Fruit fly (Drosophila melanogaster) whole organism, embryonic: Measurements from ENCODE around the gene CG6931.

Experiments used
- Awh ChIP-seq: fragments of 200-800 bp; sonication (Bioruptor generic); IDR thresholded peaks from 2 replicates; pipeline ENCODE4, ENCODE4 v1.3.6; 2022; ENCODE audit warnings: missing biosample characterization, missing genetic modification characterization
- CG10959 ChIP-seq: fragments of 200-800 bp; sonication (Bioruptor generic); IDR thresholded peaks from 2 replicates; pipeline ENCODE4 v1.3.6; 2022; ENCODE audit warnings: missing biosample characterization, missing genetic modification characterization
- CG15696 ChIP-seq: fragments of 200-800 bp; sonication (Bioruptor generic); optimal IDR thresholded peaks from 2 replicates; lab custom pipeline; 2019; ENCODE audit warnings: missing biosample characterization, mild to moderate bottlenecking, missing genetic modification characterization, moderate library complexity
- CG16863 ChIP-seq: fragments of 200-800 bp; sonication (Bioruptor generic); optimal IDR thresholded peaks from 3 replicates; lab custom pipeline; 2016; ENCODE audit warnings: missing biosample characterization, missing genetic modification characterization
- CG18619 ChIP-seq: fragments of 200-800 bp; sonication (Bioruptor generic); optimal IDR thresholded peaks from 3 replicates; lab custom pipeline; 2017; ENCODE audit warnings: missing biosample characterization, mild to moderate bottlenecking, missing genetic modification characterization
- CG2202 ChIP-seq: fragments of 200-800 bp; sonication (Bioruptor generic); optimal IDR thresholded peaks from 2 replicates; lab custom pipeline; 2018; ENCODE audit warnings: missing biosample characterization, mild to moderate bottlenecking, missing genetic modification characterization
- CG3163 ChIP-seq: fragments of 200-800 bp; sonication (Bioruptor generic); optimal IDR thresholded peaks from 3 replicates; lab custom pipeline; 2016; ENCODE audit warnings: missing biosample characterization, missing genetic modification characterization
- CG32767 ChIP-seq: fragments of 200-800 bp; sonication (Bioruptor generic); IDR thresholded peaks from 2 replicates; pipeline ENCODE4 v1.3.6; 2022; ENCODE audit warnings: missing biosample characterization, missing genetic modification characterization
- CG33213 ChIP-seq: fragments of 200-800 bp; sonication (Bioruptor generic); optimal IDR thresholded peaks from 3 replicates; lab custom pipeline; 2016; ENCODE audit warnings: missing biosample characterization, missing genetic modification characterization
- CG4730 ChIP-seq: fragments of 200-800 bp; sonication (Bioruptor generic); IDR thresholded peaks from 2 replicates; pipeline ENCODE4 v1.3.6; 2022; ENCODE audit warnings: missing biosample characterization, missing genetic modification characterization
- CG4820 ChIP-seq: fragments of 200-800 bp; sonication (Bioruptor generic); optimal IDR thresholded peaks from 3 replicates; lab custom pipeline; 2016; ENCODE audit warnings: missing biosample characterization, missing genetic modification characterization
- CG6254 ChIP-seq: fragments of 200-800 bp; sonication (Bioruptor generic); optimal IDR thresholded peaks from 3 replicates; lab custom pipeline; 2017; ENCODE audit warnings: mild to moderate bottlenecking, missing biosample characterization, missing genetic modification reagents, missing genetic modification characterization
- CG6654 ChIP-seq: fragments of 200-800 bp; sonication (Bioruptor generic); optimal IDR thresholded peaks from 2 replicates; lab custom pipeline; 2017; ENCODE audit warnings: missing biosample characterization, mild to moderate bottlenecking, missing genetic modification characterization
- CG6813 ChIP-seq: fragments of 200-800 bp; sonication (Bioruptor generic); optimal IDR thresholded peaks from 2 replicates; lab custom pipeline; 2017; ENCODE audit warnings: missing biosample characterization, missing genetic modification characterization, mild to moderate bottlenecking, moderate library complexity, missing genetic modification reagents
- CG7745 ChIP-seq: fragments of 200-800 bp; sonication (Bioruptor generic); optimal IDR thresholded peaks from 2 replicates; lab custom pipeline; 2018; ENCODE audit warnings: missing biosample characterization, mild to moderate bottlenecking, missing genetic modification characterization, moderate library complexity
- HmgZ ChIP-seq: fragments of 200-800 bp; sonication (Bioruptor generic); optimal IDR thresholded peaks from 2 replicates; lab custom pipeline; 2018; ENCODE audit warnings: missing biosample characterization, mild to moderate bottlenecking, missing genetic modification characterization
- Lhr ChIP-seq: fragments of 200-800 bp; sonication (Bioruptor generic); optimal IDR thresholded peaks from 3 replicates; lab custom pipeline; 2017; ENCODE audit warnings: mild to moderate bottlenecking, missing biosample characterization, missing genetic modification reagents, missing genetic modification characterization
- MBD-R2 ChIP-seq: fragments of 200-800 bp; sonication (Bioruptor generic); IDR thresholded peaks from 2 replicates; pipeline ENCODE4 v1.3.6; 2022; ENCODE audit warnings: missing biosample characterization, missing genetic modification characterization
- Med ChIP-seq: fragments of 200-800 bp; sonication (Bioruptor generic); peaks from one replicate; lab custom pipeline; 2016; ENCODE audit warnings: missing biosample characterization, missing genetic modification characterization, mild to moderate bottlenecking, inconsistent platforms, moderate library complexity
- Nf-YA ChIP-seq: fragments of 200-800 bp; sonication (Bioruptor generic); IDR thresholded peaks from 2 replicates; pipeline ENCODE4 v1.3.6; 2022; ENCODE audit warnings: missing biosample characterization, missing genetic modification characterization
- Ravus ChIP-seq: fragments of 200-800 bp; sonication (Bioruptor generic); IDR thresholded peaks from 2 replicates; pipeline ENCODE4 v1.3.6; 2022; ENCODE audit warnings: missing biosample characterization, missing genetic modification characterization
- Sox100B ChIP-seq: fragments of 200-800 bp; sonication (Bioruptor generic); optimal IDR thresholded peaks from 3 replicates; lab custom pipeline; 2018; ENCODE audit warnings: missing biosample characterization, mild to moderate bottlenecking, missing genetic modification characterization
- Spps ChIP-seq: fragments of 200-800 bp; sonication (Bioruptor generic); optimal IDR thresholded peaks from 2 replicates; lab custom pipeline; 2018; ENCODE audit warnings: missing biosample characterization, mild to moderate bottlenecking, missing genetic modification characterization
- Usf ChIP-seq: fragments of 200-800 bp; sonication (Bioruptor generic); optimal IDR thresholded peaks from 2 replicates; lab custom pipeline; 2017; ENCODE audit warnings: missing genotype, missing biosample characterization, missing genetic modification characterization
- Xbp1 ChIP-seq: fragments of 200-800 bp; sonication (Bioruptor generic); optimal IDR thresholded peaks from 3 replicates; lab custom pipeline; 2016; ENCODE audit warnings: missing biosample characterization, mild to moderate bottlenecking, missing genetic modification characterization
- abd-A ChIP-seq: fragments of 200-800 bp; sonication (Bioruptor generic); optimal IDR thresholded peaks from 3 replicates; lab custom pipeline; 2019; ENCODE audit warnings: missing biosample characterization, mild to moderate bottlenecking, missing genetic modification characterization, moderate library complexity
- ap ChIP-seq: fragments of 200-800 bp; sonication (Bioruptor generic); IDR thresholded peaks from 2 replicates; pipeline ENCODE4 v1.3.6; 2022; ENCODE audit warnings: missing biosample characterization, missing genetic modification characterization
- az2 ChIP-seq: fragments of 200-800 bp; sonication (Bioruptor generic); optimal IDR thresholded peaks from 3 replicates; lab custom pipeline; 2016; ENCODE audit warnings: missing biosample characterization, missing genetic modification characterization
- bcd ChIP-seq: fragments of 200-800 bp; sonication (Bioruptor generic); optimal IDR thresholded peaks from 2 replicates; lab custom pipeline; 2017; ENCODE audit warnings: missing biosample characterization, mild to moderate bottlenecking, missing genetic modification characterization
- cato ChIP-seq: fragments of 200-800 bp; sonication (Bioruptor generic); optimal IDR thresholded peaks from 2 replicates; lab custom pipeline; 2016; ENCODE audit warnings: missing biosample characterization, missing genetic modification characterization, borderline replicate concordance
- chinmo ChIP-seq: fragments of 200-800 bp; sonication (Bioruptor generic); IDR thresholded peaks from 4 replicates; pipeline ENCODE4 v1.3.6; 2022; ENCODE audit warnings: missing biosample characterization, missing genetic modification characterization; ENCODE audit not compliant: partially characterized antibody
- cwo ChIP-seq: fragments of 200-800 bp; sonication (Bioruptor generic); optimal IDR thresholded peaks from 3 replicates; lab custom pipeline; 2017; ENCODE audit warnings: missing biosample characterization, missing genetic modification characterization, mild to moderate bottlenecking, moderate library complexity, missing genetic modification reagents
- dmrt11E ChIP-seq: fragments of 200-800 bp; sonication (Bioruptor generic); optimal IDR thresholded peaks from 3 replicates; lab custom pipeline; 2018; ENCODE audit warnings: missing biosample characterization, mild to moderate bottlenecking, missing genetic modification characterization, moderate library complexity
- esg ChIP-seq: fragments of 200-800 bp; sonication (Bioruptor generic); conservative IDR thresholded peaks from 2 replicates; pipeline ENCODE4 v1.3.6; 2022; ENCODE audit warnings: missing biosample characterization, missing genetic modification characterization
- ewg ChIP-seq: fragments of 200-800 bp; sonication (Bioruptor generic); optimal IDR thresholded peaks from 3 replicates; lab custom pipeline; 2017; ENCODE audit warnings: mild to moderate bottlenecking, missing biosample characterization, missing genetic modification reagents, missing genetic modification characterization
- hkb ChIP-seq, 2 experiments: fragments of 200-800 bp in 1 of 2; fragments of >200 bp in 1 of 2; sonication (Bioruptor generic) in 1 of 2; IDR thresholded peaks in 1 of 2; optimal IDR thresholded peaks in 1 of 2; 2 replicates each; pipeline versions ENCODE4 v1.3.6 to Lab custom; 2017 to 2022; ENCODE audit warnings: missing biosample characterization in 1 of 2, missing genetic modification characterization in 1 of 2
- ind ChIP-seq: fragments of 200-800 bp; sonication (Bioruptor generic); optimal IDR thresholded peaks from 3 replicates; lab custom pipeline; 2016; ENCODE audit warnings: missing biosample characterization, missing genetic modification characterization
- oc ChIP-seq: fragments of 200-800 bp; sonication (Bioruptor generic); optimal IDR thresholded peaks from 2 replicates; lab custom pipeline; 2018; ENCODE audit warnings: missing biosample characterization, mild to moderate bottlenecking, missing genetic modification characterization, moderate library complexity
- otp ChIP-seq: fragments of 200-800 bp; sonication (Bioruptor generic); IDR thresholded peaks from 3 replicates; pipeline ENCODE4, ENCODE4 v1.3.6; 2022; ENCODE audit warnings: missing biosample characterization, missing genetic modification characterization
- peb ChIP-seq: fragments of 200-800 bp; sonication (Bioruptor generic); IDR thresholded peaks from 2 replicates; pipeline ENCODE4 v1.3.6; 2022; ENCODE audit warnings: missing biosample characterization, missing genetic modification characterization
- ro ChIP-seq: fragments of 200-800 bp; sonication (Bioruptor generic); IDR thresholded peaks from 2 replicates; pipeline ENCODE4 v1.3.6; 2022; ENCODE audit warnings: missing biosample characterization, missing genetic modification characterization
- sd ChIP-seq: fragments of 200-800 bp; sonication (Bioruptor generic); optimal IDR thresholded peaks from 3 replicates; lab custom pipeline; 2018; ENCODE audit warnings: missing biosample characterization, mild to moderate bottlenecking, missing genetic modification characterization, moderate library complexity
- sim ChIP-seq: fragments of 200-800 bp; sonication (Bioruptor generic); IDR thresholded peaks from 2 replicates; pipeline ENCODE4 v1.3.6; 2022; ENCODE audit warnings: missing biosample characterization, missing genetic modification characterization
- sima ChIP-seq: fragments of 200-800 bp; sonication (Bioruptor generic); optimal IDR thresholded peaks from 2 replicates; lab custom pipeline; 2016; ENCODE audit warnings: missing biosample characterization, missing genetic modification characterization
- slbo ChIP-seq: fragments of 200-800 bp; sonication (Bioruptor generic); IDR thresholded peaks from 2 replicates; pipeline ENCODE4 v1.3.6; 2022; ENCODE audit warnings: missing biosample characterization, missing genetic modification characterization
- tgo ChIP-seq: fragments of 200-800 bp; sonication (Bioruptor generic); IDR thresholded peaks from 3 replicates; pipeline ENCODE4 v1.3.6; 2022; ENCODE audit warnings: missing biosample characterization, missing genetic modification characterization
- vvl ChIP-seq: fragments of 200-800 bp; sonication (Bioruptor generic); IDR thresholded peaks from 2 replicates; pipeline ENCODE4 v1.3.6; 2022; ENCODE audit warnings: missing biosample characterization, missing genetic modification characterization
- zen2 ChIP-seq: fragments of 200-800 bp; sonication (Bioruptor generic); IDR thresholded peaks from 3 replicates; pipeline ENCODE4 v1.3.6; 2022; ENCODE audit warnings: missing biosample characterization, missing genetic modification characterization; ENCODE audit not compliant: partially characterized antibody

CG6931 gene

DNA sequence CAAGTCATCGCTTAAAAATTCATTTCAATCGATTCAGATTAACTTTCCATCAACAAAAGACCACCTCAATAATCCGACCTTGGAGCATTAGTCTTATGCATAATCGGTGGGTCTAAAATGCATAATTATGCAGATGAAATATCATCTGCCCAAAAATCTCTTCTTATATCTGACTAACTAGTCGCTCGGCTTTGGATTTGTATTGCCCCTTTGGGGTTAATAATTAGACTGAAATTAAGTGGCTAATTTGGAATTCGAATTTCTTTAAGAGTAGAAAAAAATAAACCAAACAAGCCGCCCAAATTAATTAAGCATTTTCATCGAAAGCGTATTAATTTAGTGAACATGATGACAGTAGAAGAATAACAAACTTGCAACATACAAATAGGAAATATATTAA, 46.1 kb downstream of the CG6931 start:
- TF ChIP-seq CG33213 (no peak), oc (peak; percentile 11), zen2 (GFP tag; lab: Robert Waterston, UW) (no peak), CG4820 (no peak), Lhr (GFP tag; lab: Kevin White, UChicago) (no peak), CG7745 (tag; lab: Kevin White, UChicago) (peak; percentile 50), Awh (peak; percentile 91), sd (tag; lab: Kevin White, UChicago) (peak; percentile 46), abd-A (peak; percentile 42), vvl (GFP tag; lab: Robert Waterston, UW) (peak; percentile 64; the same call in 1 of the 2 replicates), chinmo (GFP tag; lab: Robert Waterston, UW) (0 out of 4 replicates have a peak, but pooled peaks have one; percentile 33), Spps (tag; lab: Kevin White, UChicago) (no peak), Xbp1 (no peak)

DNA sequence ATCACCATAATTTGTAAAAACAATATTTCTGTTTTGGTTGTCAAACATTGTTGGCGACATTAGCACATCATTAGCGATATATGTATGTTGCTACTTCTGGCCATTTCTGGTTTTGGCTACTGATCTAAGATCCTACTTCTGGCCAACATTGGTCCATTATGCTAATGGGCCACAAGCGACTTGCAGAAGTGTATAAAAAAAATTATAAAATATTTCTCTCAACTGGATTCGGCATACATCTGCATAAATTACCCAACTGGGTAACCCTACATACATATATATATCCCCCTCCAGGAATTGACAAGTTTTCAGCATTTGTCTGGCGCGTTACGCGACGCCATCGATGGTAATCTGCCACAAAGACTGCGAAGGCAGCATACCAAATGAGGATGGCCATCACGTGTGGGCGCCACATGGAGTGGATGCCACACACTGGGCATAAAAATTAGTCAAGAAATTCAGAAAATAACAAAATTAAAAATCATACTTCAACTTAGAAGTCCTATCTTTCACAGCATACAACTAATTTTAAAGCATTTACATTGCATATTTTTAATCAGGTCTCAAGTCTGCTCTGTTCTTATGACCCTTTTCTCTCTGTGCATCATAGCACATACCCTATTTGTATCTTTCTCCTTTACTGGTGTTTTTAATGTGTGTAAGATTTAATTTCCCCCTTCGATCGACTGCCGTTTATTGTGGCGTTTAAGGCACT, 47.1 kb downstream of the CG6931 start:
- peak; percentile 9 for TF ChIP-seq CG2202 (tag; lab: Kevin White, UChicago)
- peak; percentile 20 for TF ChIP-seq ewg (GFP tag; lab: Kevin White, UChicago)
- TF ChIP-seq esg (GFP tag; lab: Robert Waterston, UW): no peak; the same call in 1 of the 2 replicates
- peak; percentile 79 for TF ChIP-seq CG10959 (GFP tag; lab: Robert Waterston, UW)
- peak; percentile 22 for TF ChIP-seq ind
- TF ChIP-seq Ravus: no peak; the same call in 1 of the 2 replicates
- TF ChIP-seq sima (GFP tag; lab: Kevin White, UChicago): no peak
- peak; percentile 5; the same call in 1 of the 2 replicates for TF ChIP-seq slbo (GFP tag; lab: Robert Waterston, UW)
- peak; percentile 22 for TF ChIP-seq CG18619 (GFP tag; lab: Kevin White, UChicago)
- TF ChIP-seq Sox100B (GFP tag; lab: Kevin White, UChicago): peak; percentile 64
- TF ChIP-seq cato (GFP tag; lab: Kevin White, UChicago): no peak
- peak; percentile 75 for TF ChIP-seq Med
- TF ChIP-seq CG4730 (GFP tag; lab: Robert Waterston, UW): peak; percentile 38; the same call in 1 of the 2 replicates
- TF ChIP-seq peb (GFP tag; lab: Robert Waterston, UW): 0 out of 2 replicates have a peak, but pooled peaks have one; percentile 23
- no peak for TF ChIP-seq hkb (optimal IDR thresholded peaks at IDR 0.05; lab: Kevin White, UChicago)
- peak; percentile 54 for TF ChIP-seq hkb (GFP tag; IDR thresholded peaks at IDR 0.05; lab: Robert Waterston, UW)
- peak; percentile 68 for TF ChIP-seq tgo (GFP tag; lab: Robert Waterston, UW)
- TF ChIP-seq MBD-R2: peak; percentile 42; the same call in 1 of the 2 replicates
- peak; percentile 53 for TF ChIP-seq ro
- 0 out of 3 replicates have a peak, but pooled peaks have one; percentile 27 for TF ChIP-seq otp
- TF ChIP-seq CG16863: peak; percentile 20
- TF ChIP-seq Nf-YA: 0 out of 2 replicates have a peak, but pooled peaks have one; percentile 24
- no peak for TF ChIP-seq HmgZ (tag; lab: Kevin White, UChicago)
- TF ChIP-seq CG6254: peak; percentile 86
- peak; percentile 21; the same call in 1 of the 2 replicates for TF ChIP-seq CG32767
- peak; percentile 28 for TF ChIP-seq CG15696 (tag; lab: Kevin White, UChicago)
- TF ChIP-seq CG6654: peak; percentile 19
- peak; percentile 61 for TF ChIP-seq dmrt11E (tag; lab: Kevin White, UChicago)
- TF ChIP-seq az2 (GFP tag; lab: Kevin White, UChicago): peak; percentile 39
- TF ChIP-seq bcd (GFP tag; lab: Kevin White, UChicago): peak; percentile 38
- 0 out of 2 replicates have a peak, but pooled peaks have one; percentile 35 for TF ChIP-seq ap (GFP tag; lab: Robert Waterston, UW)
- TF ChIP-seq CG3163: peak; percentile 12
- peak; percentile 9 for TF ChIP-seq CG6813 (GFP tag; lab: Kevin White, UChicago)
- TF ChIP-seq sim (GFP tag; lab: Robert Waterston, UW): peak; percentile 38; the same call in 1 of the 2 replicates
- TF ChIP-seq cwo (GFP tag; lab: Kevin White, UChicago): peak; percentile 58
- TF ChIP-seq Usf (GFP tag; lab: Kevin White, UChicago): peak; percentile 12
